Fruit fly (Drosophila melanogaster) whole organism, embryonic: ENCODE results near the gene mus302.

Experiments used
- Antp ChIP-seq: fragments of 200-800 bp; sonication (Bioruptor generic); optimal IDR thresholded peaks from 3 replicates; lab custom pipeline; 2016; ENCODE audit warnings: missing biosample characterization, missing genetic modification characterization
- Bgb ChIP-seq: fragments of 200-800 bp; sonication (Bioruptor generic); IDR thresholded peaks from 2 replicates; pipeline ENCODE4 v1.3.6; 2022; ENCODE audit warnings: missing biosample characterization, missing genetic modification characterization; ENCODE audit not compliant: partially characterized antibody
- CG10274 ChIP-seq: fragments of 200-800 bp; sonication (Bioruptor generic); optimal IDR thresholded peaks from 3 replicates; lab custom pipeline; 2017; ENCODE audit warnings: missing biosample characterization, mild to moderate bottlenecking, missing genetic modification characterization
- CG12104 ChIP-seq: fragments of 200-800 bp; sonication (Bioruptor generic); optimal IDR thresholded peaks from 3 replicates; lab custom pipeline; 2016; ENCODE audit warnings: missing biosample characterization, missing genetic modification characterization
- CG12659 ChIP-seq: fragments of 200-800 bp; sonication (Bioruptor generic); optimal IDR thresholded peaks from 3 replicates; lab custom pipeline; 2017; ENCODE audit warnings: mild to moderate bottlenecking, missing biosample characterization, missing genetic modification reagents, missing genetic modification characterization
- CG14050 ChIP-seq: fragments of 200-800 bp; sonication (Bioruptor generic); IDR thresholded peaks from 3 replicates; pipeline ENCODE4 v1.3.6; 2022; ENCODE audit warnings: missing biosample characterization, missing genetic modification characterization
- CG1529 ChIP-seq: fragments of 200-800 bp; sonication (Bioruptor generic); optimal IDR thresholded peaks from 3 replicates; lab custom pipeline; 2018; ENCODE audit warnings: missing biosample characterization, missing genetic modification characterization
- CG2712 ChIP-seq: fragments of 200-800 bp; optimal IDR thresholded peaks from 3 replicates; lab custom pipeline; 2019; ENCODE audit warnings: missing biosample characterization, mild to moderate bottlenecking, missing genetic modification characterization, moderate library complexity
- CG30403 ChIP-seq: fragments of 200-800 bp; sonication (Bioruptor generic); optimal IDR thresholded peaks from 3 replicates; lab custom pipeline; 2016; ENCODE audit warnings: missing biosample characterization, missing genetic modification characterization
- CG31365 ChIP-seq: fragments of 200-800 bp; sonication (Bioruptor generic); optimal IDR thresholded peaks from 2 replicates; lab custom pipeline; 2018; ENCODE audit warnings: missing biosample characterization, mild to moderate bottlenecking, missing genetic modification characterization
- CG6272 ChIP-seq: fragments of 200-800 bp; sonication (Bioruptor generic); IDR thresholded peaks from 2 replicates; pipeline ENCODE4 v1.3.6; 2022; ENCODE audit warnings: missing biosample characterization, missing genetic modification characterization
- CG6683 ChIP-seq: fragments of 200-800 bp; sonication (Bioruptor generic); optimal IDR thresholded peaks from 2 replicates; lab custom pipeline; 2017; ENCODE audit warnings: missing biosample characterization, mild to moderate bottlenecking, missing genetic modification characterization, missing genetic modification reagents
- CG9215 ChIP-seq: fragments of 200-800 bp; sonication (Bioruptor generic); IDR thresholded peaks from 2 replicates; pipeline ENCODE4 v1.3.6; 2022; ENCODE audit warnings: missing biosample characterization, missing genetic modification characterization
- CG9797 ChIP-seq: fragments of 200-800 bp; sonication (Bioruptor generic); optimal IDR thresholded peaks from 3 replicates; lab custom pipeline; 2018; ENCODE audit warnings: missing biosample characterization, mild to moderate bottlenecking, missing genetic modification characterization
- D19A ChIP-seq: fragments of 200-800 bp; optimal IDR thresholded peaks from 3 replicates; lab custom pipeline; 2019; ENCODE audit warnings: missing biosample characterization, mild to moderate bottlenecking, missing genetic modification characterization, moderate library complexity
- Dbx ChIP-seq: fragments of 200-800 bp; sonication (Bioruptor generic); IDR thresholded peaks from 3 replicates; pipeline ENCODE4 v1.3.6; 2022; ENCODE audit warnings: missing biosample characterization, missing genetic modification characterization
- Fer3 ChIP-seq: fragments of 200-800 bp; sonication (Bioruptor generic); optimal IDR thresholded peaks from 2 replicates; lab custom pipeline; 2018; ENCODE audit warnings: missing biosample characterization, mild to moderate bottlenecking, missing genetic modification characterization, moderate library complexity
- HLH3B ChIP-seq: fragments of 200-800 bp; sonication (Bioruptor generic); IDR thresholded peaks from 2 replicates; pipeline ENCODE4 v1.3.6; 2022; ENCODE audit warnings: missing biosample characterization, missing genetic modification characterization
- Hmr ChIP-seq: fragments of 200-800 bp; sonication (Bioruptor generic); optimal IDR thresholded peaks from 3 replicates; lab custom pipeline; 2017; ENCODE audit warnings: mild to moderate bottlenecking, missing biosample characterization, missing genetic modification reagents, missing genetic modification characterization
- Hmx ChIP-seq: fragments of 200-800 bp; sonication (Bioruptor generic); optimal IDR thresholded peaks from 2 replicates; lab custom pipeline; 2016; ENCODE audit warnings: missing biosample characterization, missing genetic modification characterization
- Hr51 ChIP-seq, 2 experiments: fragments of 200-800 bp; sonication (Bioruptor generic); optimal IDR thresholded peaks; 2 replicates in 1 of 2; 3 replicates in 1 of 2; lab custom pipeline; 2016 to 2018; ENCODE audit warnings: missing biosample characterization in 2 of 2, missing genetic modification characterization in 2 of 2, mild to moderate bottlenecking in 1 of 2, moderate library complexity in 1 of 2
- MTF-1 ChIP-seq: fragments of 200-800 bp; sonication (Bioruptor generic); optimal IDR thresholded peaks from 2 replicates; lab custom pipeline; 2018; ENCODE audit warnings: missing biosample characterization, mild to moderate bottlenecking, missing genetic modification characterization, borderline replicate concordance
- Mad ChIP-seq: fragments of 200-800 bp; sonication (Bioruptor generic); optimal IDR thresholded peaks from 2 replicates; lab custom pipeline; 2016; ENCODE audit warnings: missing biosample characterization, missing genetic modification characterization
- Mes4 ChIP-seq: fragments of 200-800 bp; sonication (Bioruptor generic); optimal IDR thresholded peaks from 2 replicates; lab custom pipeline; 2016; ENCODE audit warnings: missing biosample characterization, missing genetic modification characterization
- NC2α ChIP-seq: fragments of 200-800 bp; sonication (Bioruptor generic); optimal IDR thresholded peaks from 2 replicates; lab custom pipeline; 2016; ENCODE audit warnings: missing biosample characterization, missing genetic modification characterization
- Oli ChIP-seq: fragments of 200-800 bp; sonication (Bioruptor generic); optimal IDR thresholded peaks from 2 replicates; lab custom pipeline; 2018; ENCODE audit warnings: missing biosample characterization, mild to moderate bottlenecking, missing genetic modification characterization, moderate library complexity
- PHDP ChIP-seq: fragments of 200-800 bp; sonication (Bioruptor generic); optimal IDR thresholded peaks from 3 replicates; lab custom pipeline; 2018; ENCODE audit warnings: missing biosample characterization, mild to moderate bottlenecking, missing genetic modification characterization, moderate library complexity
- Rfx ChIP-seq: fragments of 200-800 bp; sonication (Bioruptor generic); IDR thresholded peaks from 2 replicates; pipeline ENCODE4 v1.3.6; 2022; ENCODE audit warnings: missing biosample characterization, missing genetic modification characterization
- YL-1 ChIP-seq: fragments of 200-800 bp; sonication (Bioruptor generic); optimal IDR thresholded peaks from 3 replicates; lab custom pipeline; 2017; ENCODE audit warnings: missing biosample characterization, mild to moderate bottlenecking, missing genetic modification characterization
- abd-A ChIP-seq: fragments of 200-800 bp; sonication (Bioruptor generic); optimal IDR thresholded peaks from 3 replicates; lab custom pipeline; 2019; ENCODE audit warnings: missing biosample characterization, mild to moderate bottlenecking, missing genetic modification characterization, moderate library complexity
- ap ChIP-seq: fragments of 200-800 bp; sonication (Bioruptor generic); IDR thresholded peaks from 2 replicates; pipeline ENCODE4 v1.3.6; 2022; ENCODE audit warnings: missing biosample characterization, missing genetic modification characterization
- bigmax ChIP-seq: fragments of 200-800 bp; sonication (Bioruptor generic); optimal IDR thresholded peaks from 2 replicates; lab custom pipeline; 2018; ENCODE audit warnings: missing biosample characterization, mild to moderate bottlenecking, missing genetic modification characterization
- btn ChIP-seq: fragments of 200-800 bp; sonication (Bioruptor generic); optimal IDR thresholded peaks from 2 replicates; lab custom pipeline; 2016; ENCODE audit warnings: missing biosample characterization, missing genetic modification characterization
- crp ChIP-seq, 2 experiments: fragments of 200-800 bp; sonication (Bioruptor generic); optimal IDR thresholded peaks; 2 replicates in 1 of 2; 3 replicates in 1 of 2; lab custom pipeline; 2017; ENCODE audit warnings: missing biosample characterization in 2 of 2, missing genetic modification characterization in 2 of 2, mild to moderate bottlenecking in 1 of 2, moderate library complexity in 1 of 2
- cwo ChIP-seq: fragments of 200-800 bp; sonication (Bioruptor generic); optimal IDR thresholded peaks from 3 replicates; lab custom pipeline; 2017; ENCODE audit warnings: missing biosample characterization, missing genetic modification characterization, mild to moderate bottlenecking, moderate library complexity, missing genetic modification reagents
- da ChIP-seq: fragments of 200-800 bp; sonication (Bioruptor generic); optimal IDR thresholded peaks from 2 replicates; lab custom pipeline; 2016; ENCODE audit warnings: missing biosample characterization, missing genetic modification characterization
- fd96Cb ChIP-seq: fragments of 200-800 bp; sonication (Bioruptor generic); optimal IDR thresholded peaks from 2 replicates; lab custom pipeline; 2018; ENCODE audit warnings: missing biosample characterization, mild to moderate bottlenecking, missing genetic modification characterization, moderate library complexity
- gcm2 ChIP-seq: fragments of 200-800 bp; sonication (Bioruptor generic); optimal IDR thresholded peaks from 2 replicates; lab custom pipeline; 2016; ENCODE audit warnings: missing biosample characterization, missing genetic modification characterization
- ind ChIP-seq: fragments of 200-800 bp; sonication (Bioruptor generic); optimal IDR thresholded peaks from 3 replicates; lab custom pipeline; 2016; ENCODE audit warnings: missing biosample characterization, missing genetic modification characterization
- jigr1 ChIP-seq: fragments of 200-800 bp; sonication (Bioruptor generic); IDR thresholded peaks from 3 replicates; pipeline ENCODE4 v1.3.6; 2022; ENCODE audit warnings: missing biosample characterization, missing genetic modification characterization
- lmd ChIP-seq: fragments of 200-800 bp; sonication (Bioruptor generic); IDR thresholded peaks from 2 replicates; pipeline ENCODE4 v1.3.6; 2022; ENCODE audit warnings: missing biosample characterization, missing genetic modification characterization
- pb ChIP-seq: fragments of 200-800 bp; sonication (Bioruptor generic); optimal IDR thresholded peaks from 3 replicates; lab custom pipeline; 2016; ENCODE audit warnings: missing biosample characterization, missing genetic modification characterization
- pnt ChIP-seq: fragments of 200-800 bp; sonication (Bioruptor generic); optimal IDR thresholded peaks from 3 replicates; lab custom pipeline; 2016; ENCODE audit warnings: missing biosample characterization, missing genetic modification characterization
- tap ChIP-seq: fragments of 200-800 bp; optimal IDR thresholded peaks from 3 replicates; lab custom pipeline; 2019; ENCODE audit warnings: missing biosample characterization, mild to moderate bottlenecking, missing genetic modification characterization, moderate library complexity
- tin ChIP-seq: fragments of 200-800 bp; sonication (Bioruptor generic); optimal IDR thresholded peaks from 3 replicates; lab custom pipeline; 2016; ENCODE audit warnings: missing biosample characterization, missing genetic modification characterization
- toy ChIP-seq: fragments of 200-800 bp; sonication (Bioruptor generic); IDR thresholded peaks from 2 replicates; pipeline ENCODE4 v1.3.6; 2022; ENCODE audit warnings: missing biosample characterization, missing genetic modification characterization
- unpg ChIP-seq: fragments of 200-800 bp; sonication (Bioruptor generic); optimal IDR thresholded peaks from 3 replicates; lab custom pipeline; 2018; ENCODE audit warnings: missing biosample characterization, mild to moderate bottlenecking, missing genetic modification characterization, moderate library complexity
- wek ChIP-seq: fragments of 200-800 bp; sonication (Bioruptor generic); optimal IDR thresholded peaks from 3 replicates; lab custom pipeline; 2018; ENCODE audit warnings: missing biosample characterization, mild to moderate bottlenecking, missing genetic modification characterization, moderate library complexity

Gene mus302

dm6 chr3L:16805806-16806719 is 26.5 kb upstream of the mus302 start (continued):
- TF ChIP-seq ind, result peak; percentile 25
- no peak for TF ChIP-seq gcm2 (GFP tag; lab: Kevin White, UChicago)
- peak; percentile 22 for TF ChIP-seq Hmx (GFP tag; lab: Kevin White, UChicago)
- TF ChIP-seq cwo, result peak; percentile 54
- no peak for TF ChIP-seq Dbx
- TF ChIP-seq CG14050 (GFP tag; lab: Robert Waterston, UW), result peak; percentile 15; the same call in 2 of the 3 replicates
- no peak for TF ChIP-seq CG1529 (GFP tag; lab: Kevin White, UChicago)
- peak; percentile 28 for TF ChIP-seq CG12104 (GFP tag; lab: Kevin White, UChicago)
- no peak for TF ChIP-seq crp (GFP tag; optimal IDR thresholded peaks at IDR 0.05; lab: Kevin White, UChicago)
- peak; percentile 26 to 64 for TF ChIP-seq Hr51 (GFP tag; optimal IDR thresholded peaks at IDR 0.05; lab: Kevin White, UChicago)
- TF ChIP-seq NC2α (GFP tag; lab: Kevin White, UChicago), result no peak
- TF ChIP-seq CG12659 (GFP tag; lab: Kevin White, UChicago), result peak; percentile 12
- no peak for TF ChIP-seq HLH3B (GFP tag; lab: Robert Waterston, UW)
- TF ChIP-seq Hmr (GFP tag; lab: Kevin White, UChicago), result peak; percentile 79
- TF ChIP-seq pb, result peak; percentile 1
- TF ChIP-seq pnt, result no peak
- TF ChIP-seq Oli (tag; lab: Kevin White, UChicago), result peak; percentile 36
- TF ChIP-seq btn, result peak; percentile 33
- TF ChIP-seq wek, result no peak
- TF ChIP-seq fd96Cb, result peak; percentile 47
- TF ChIP-seq lmd (GFP tag; lab: Robert Waterston, UW), result peak; percentile 34; the same call in 1 of the 2 replicates
- TF ChIP-seq bigmax, result peak; percentile 42
- TF ChIP-seq CG6683 (GFP tag; lab: Kevin White, UChicago), result peak; percentile 50
- no peak for TF ChIP-seq YL-1 (GFP tag; lab: Kevin White, UChicago)
- TF ChIP-seq Rfx, result peak; percentile 4; the same call in 1 of the 2 replicates
- TF ChIP-seq CG30403 (GFP tag; lab: Kevin White, UChicago), result peak; percentile 40
- TF ChIP-seq Mad, result no peak
- TF ChIP-seq da (GFP tag; lab: Kevin White, UChicago), result no peak
- TF ChIP-seq abd-A, result peak; percentile 93
- no peak for TF ChIP-seq CG31365
- no peak for TF ChIP-seq ap (GFP tag; lab: Robert Waterston, UW)
- TF ChIP-seq jigr1 (GFP tag; lab: Robert Waterston, UW), result no peak
- TF ChIP-seq tin (GFP tag; lab: Kevin White, UChicago), result peak; percentile 28
- TF ChIP-seq Bgb, result no peak
- TF ChIP-seq CG9797 (GFP tag; lab: Kevin White, UChicago), result no peak
- TF ChIP-seq Mes4 (GFP tag; lab: Kevin White, UChicago), result peak; percentile 14
- TF ChIP-seq PHDP (tag; lab: Kevin White, UChicago), result peak; percentile 23
- peak; percentile 60 for TF ChIP-seq D19A (tag; lab: Kevin White, UChicago)
- peak; percentile 46 for TF ChIP-seq Fer3 (tag; lab: Kevin White, UChicago)
- peak; percentile 29 for TF ChIP-seq tap (tag; lab: Kevin White, UChicago)
- peak; percentile 67 for TF ChIP-seq CG2712 (tag; lab: Kevin White, UChicago)
- TF ChIP-seq MTF-1 (GFP tag; lab: Kevin White, UChicago), result no peak
- 0 out of 2 replicates have a peak, but pooled peaks have one; percentile 6 for TF ChIP-seq CG9215 (GFP tag; lab: Robert Waterston, UW)
- peak; percentile 67 for TF ChIP-seq unpg
- peak; percentile 8 for TF ChIP-seq Antp (GFP tag; lab: Kevin White, UChicago)
- no peak for TF ChIP-seq CG10274
- no peak for TF ChIP-seq toy (GFP tag; lab: Robert Waterston, UW)
- no peak for TF ChIP-seq CG6272 (GFP tag; lab: Robert Waterston, UW)
